Worm (Caenorhabditis elegans) whole organism, L2 larva: ENCODE data around the gene T02H6.8.

ENCODE experiments used
- elt-1 ChIP-seq: fragments of 150-350 bp; optimal IDR thresholded peaks from 2 replicates; lab custom pipeline; 2014; ENCODE audit warnings: missing biosample characterization, missing genetic modification characterization
- lin-11 ChIP-seq: fragments of 150-350 bp; sonication (generic microtip); optimal IDR thresholded peaks from 2 replicates; lab custom pipeline; 2014; ENCODE audit warnings: missing biosample characterization, missing genetic modification characterization, inconsistent platforms, mixed read lengths
- lsy-2 ChIP-seq, 2 experiments: fragments of 150-350 bp in 1 of 2; sonication (generic microtip) in 1 of 2; optimal IDR thresholded peaks; 2 replicates each; lab custom pipeline; 2014 to 2017; ENCODE audit warnings: missing biosample characterization in 2 of 2, missing genetic modification characterization in 2 of 2
- nhr-10 ChIP-seq: sonication (generic microtip); optimal IDR thresholded peaks from 2 replicates; lab custom pipeline; 2017; ENCODE audit warnings: missing biosample characterization, missing genetic modification characterization
- nhr-11 ChIP-seq: fragments of 150-350 bp; optimal IDR thresholded peaks from 2 replicates; lab custom pipeline; 2014; ENCODE audit warnings: missing biosample characterization, missing genetic modification characterization

T02H6.8 gene

ce11 chrII:729931-730330 lies 49.3 kb downstream of the T02H6.8 start:
- no peak for TF ChIP-seq nhr-10
- no peak for TF ChIP-seq elt-1 (tag; lab: Kevin White, UChicago)
- TF ChIP-seq lin-11 = no peak
- TF ChIP-seq lsy-2 (tag; optimal IDR thresholded peaks at IDR 0.05; lab: Kevin White, UChicago) = peak in 1 of 2 experiments; percentile 17
- no peak for TF ChIP-seq nhr-11 (tag; lab: Kevin White, UChicago)
